Fruit fly (Drosophila melanogaster): ENCODE measurements around the gene ome.

The ome gene

dm6 chr3L:14631964-14632758 lies 40.5 kb upstream of the ome start, which contains the start of the genes RecQ5 and dlp (continued):
- TF ChIP-seq Deaf1 (tag; optimal IDR thresholded peaks at IDR 0.05) = peak; percentile 34
- TF ChIP-seq croc (GFP tag; conservative IDR thresholded peaks at IDR 0.05) = no peak
- TF ChIP-seq CG3065 (GFP tag; optimal IDR thresholded peaks at IDR 0.05) = peak; percentile 72
- no peak for TF ChIP-seq eyg (GFP tag; optimal IDR thresholded peaks at IDR 0.05)
- TF ChIP-seq Pdp1 (GFP tag; optimal IDR thresholded peaks at IDR 0.05) = peak; percentile 37 to 40
- peak; percentile 96 for TF ChIP-seq zen2 (GFP tag; IDR thresholded peaks at IDR 0.05; ENCODE audit: partially characterized antibody)
- peak; percentile 82 for TF ChIP-seq Chrac-16 (GFP tag; optimal IDR thresholded peaks at IDR 0.05)
- TF ChIP-seq Ssrp (tag; optimal IDR thresholded peaks at IDR 0.05) = peak; percentile 80
- peak; percentile 55 for TF ChIP-seq Hsf (GFP tag; optimal IDR thresholded peaks at IDR 0.05)
- peak; percentile 33 for TF ChIP-seq disco-r (GFP tag; optimal IDR thresholded peaks at IDR 0.05)
- peak; percentile 97 for TF ChIP-seq Dref (GFP tag; IDR thresholded peaks at IDR 0.05)
- TF ChIP-seq D19A (tag; optimal IDR thresholded peaks at IDR 0.05) = peak; percentile 69
- TF ChIP-seq bsh (GFP tag; optimal IDR thresholded peaks at IDR 0.05) = peak in 1 of 2 experiments; percentile 71
- no peak for TF ChIP-seq p53 (GFP tag; optimal IDR thresholded peaks at IDR 0.05)
- TF ChIP-seq CG14441 (GFP tag; IDR thresholded peaks at IDR 0.05) = 0 out of 2 replicates have a peak, but pooled peaks have one; percentile 56
- no peak for TF ChIP-seq ab (GFP tag; optimal IDR thresholded peaks at IDR 0.05)
- no peak for TF ChIP-seq CkIIα-i1 (GFP tag; IDR thresholded peaks at IDR 0.05)
- TF ChIP-seq repo (GFP tag; optimal IDR thresholded peaks at IDR 0.05) = no peak
- peak; percentile 18 for TF ChIP-seq CG17568 (GFP tag; optimal IDR thresholded peaks at IDR 0.05)
- peak in 1 of 2 experiments; percentile 60 for TF ChIP-seq insv (GFP tag; optimal IDR thresholded peaks at IDR 0.05)
- peak; percentile 93 for TF ChIP-seq BEAF-32 (GFP tag; optimal IDR thresholded peaks at IDR 0.05)
- TF ChIP-seq lmd (GFP tag; IDR thresholded peaks at IDR 0.05) = peak; percentile 49
- TF ChIP-seq gsb (GFP tag; IDR thresholded peaks at IDR 0.05) = peak; percentile 44; the same call in 1 of the 2 replicates
- TF ChIP-seq CG34376 (GFP tag; optimal IDR thresholded peaks at IDR 0.05) = peak; percentile 27
- no peak for TF ChIP-seq bowl (GFP tag; IDR thresholded peaks at IDR 0.05)
- peak; percentile 71 for TF ChIP-seq CG10979 (tag; optimal IDR thresholded peaks at IDR 0.05)
- TF ChIP-seq tll (GFP tag; optimal IDR thresholded peaks at IDR 0.05) = peak in 1 of 2 experiments; percentile 56
- peak; percentile 50 for TF ChIP-seq lbe (GFP tag; optimal IDR thresholded peaks at IDR 0.05)
- peak; percentile 46 for TF ChIP-seq onecut (GFP tag; IDR thresholded peaks at IDR 0.05)
- TF ChIP-seq sens-2 (GFP tag; IDR thresholded peaks at IDR 0.05) = 0 out of 2 replicates have a peak, but pooled peaks have one; percentile 34
- peak; percentile 86; the same call in 2 of the 3 replicates for TF ChIP-seq CG34422 (GFP tag; IDR thresholded peaks at IDR 0.05)
- peak; percentile 74 for TF ChIP-seq CG15696 (tag; optimal IDR thresholded peaks at IDR 0.05)
- TF ChIP-seq CG14050 (GFP tag; IDR thresholded peaks at IDR 0.05) = no peak; the same call in 1 of the 3 replicates
- TF ChIP-seq Hr51 (GFP tag; optimal IDR thresholded peaks at IDR 0.05) = peak; percentile 70 to 80
- peak; percentile 8 for TF ChIP-seq CG9609 (GFP tag; optimal IDR thresholded peaks at IDR 0.05)
- peak; percentile 88 for TF ChIP-seq nmo (GFP tag; optimal IDR thresholded peaks at IDR 0.05)
- TF ChIP-seq CG6683 (GFP tag; optimal IDR thresholded peaks at IDR 0.05) = peak; percentile 20
- TF ChIP-seq Nf-YA (GFP tag; IDR thresholded peaks at IDR 0.05) = peak; percentile 71
- TF ChIP-seq dmrt11E (tag; optimal IDR thresholded peaks at IDR 0.05) = peak; percentile 78
- TF ChIP-seq CG30431 (GFP tag; optimal IDR thresholded peaks at IDR 0.05) = peak; percentile 10
- TF ChIP-seq CG4730 (GFP tag; IDR thresholded peaks at IDR 0.05) = 0 out of 2 replicates have a peak, but pooled peaks have one; percentile 40
- peak; percentile 96 for TF ChIP-seq Opbp (GFP tag; IDR thresholded peaks at IDR 0.05; ENCODE audit: partially characterized antibody)
- TF ChIP-seq NfI (GFP tag; optimal IDR thresholded peaks at IDR 0.05) = peak; percentile 76
- TF ChIP-seq hb (GFP tag; IDR thresholded peaks at IDR 0.05; ENCODE audit: partially characterized antibody) = peak; percentile 82
- TF ChIP-seq toy (GFP tag; IDR thresholded peaks at IDR 0.05) = no peak
- peak; percentile 61 for TF ChIP-seq gro (GFP tag; optimal IDR thresholded peaks at IDR 0.05)
- TF ChIP-seq Doc3 (GFP tag; IDR thresholded peaks at IDR 0.05; ENCODE audit: partially characterized antibody) = peak; percentile 75
- TF ChIP-seq NFAT (GFP tag; IDR thresholded peaks at IDR 0.05) = peak; percentile 69

Data from whole organism, embryonic.